Worm (Caenorhabditis elegans) whole organism, midembryonic: ENCODE results near the gene amdh-1.

Experiments used
- T22C8.4 ChIP-seq: fragments of 200-800 bp; sonication (Bioruptor generic); IDR thresholded peaks from 2 replicates; pipeline ENCODE4 v1.3.6; 2022; ENCODE audit warnings: missing genetic modification characterization, missing compliant biosample characterization
- cog-1 ChIP-seq: sonication (generic microtip); optimal IDR thresholded peaks from 2 replicates; lab custom pipeline; 2016; ENCODE audit warnings: missing genetic modification characterization, missing compliant biosample characterization
- flt-1 ChIP-seq: fragments of 200-800 bp; sonication (Bioruptor generic); IDR thresholded peaks from 2 replicates; pipeline ENCODE4 v1.3.6; 2022; ENCODE audit warnings: missing genetic modification characterization, missing compliant biosample characterization
- klf-2 ChIP-seq: fragments of 200-800 bp; sonication (Bioruptor generic); conservative IDR thresholded peaks from 2 replicates; pipeline ENCODE4 v1.3.6; 2022; ENCODE audit warnings: missing genetic modification reagents, missing genetic modification characterization, missing compliant biosample characterization
- med-1 ChIP-seq: sonication (generic microtip); optimal IDR thresholded peaks from 2 replicates; lab custom pipeline; 2017; ENCODE audit warnings: missing genetic modification characterization, mild to moderate bottlenecking, missing compliant biosample characterization, antibody characterized with exemption, missing genetic modification reagents; ENCODE audit not compliant: insufficient read depth
- ref-1 ChIP-seq: fragments of 200-800 bp; sonication (Bioruptor generic); conservative IDR thresholded peaks from 2 replicates; pipeline ENCODE4 v1.3.6; 2022; ENCODE audit warnings: missing genetic modification reagents, missing genetic modification characterization, missing compliant biosample characterization
- tab-1 ChIP-seq: fragments of 200-800 bp; sonication (Bioruptor generic); IDR thresholded peaks from 2 replicates; pipeline ENCODE4 v1.3.6; 2022; ENCODE audit warnings: missing genetic modification characterization, missing compliant biosample characterization
- ztf-23 ChIP-seq: fragments of 200-800 bp; sonication (Bioruptor generic); IDR thresholded peaks from 2 replicates; pipeline ENCODE4 v1.3.6; 2022; ENCODE audit warnings: missing genetic modification reagents, missing genetic modification characterization, missing compliant biosample characterization
- ztf-29 ChIP-seq: fragments of 200-800 bp; sonication (Bioruptor generic); IDR thresholded peaks from 2 replicates; pipeline ENCODE4 v1.3.6; 2022; ENCODE audit warnings: missing genetic modification reagents, missing genetic modification characterization, missing compliant biosample characterization

The amdh-1 gene

DNA sequence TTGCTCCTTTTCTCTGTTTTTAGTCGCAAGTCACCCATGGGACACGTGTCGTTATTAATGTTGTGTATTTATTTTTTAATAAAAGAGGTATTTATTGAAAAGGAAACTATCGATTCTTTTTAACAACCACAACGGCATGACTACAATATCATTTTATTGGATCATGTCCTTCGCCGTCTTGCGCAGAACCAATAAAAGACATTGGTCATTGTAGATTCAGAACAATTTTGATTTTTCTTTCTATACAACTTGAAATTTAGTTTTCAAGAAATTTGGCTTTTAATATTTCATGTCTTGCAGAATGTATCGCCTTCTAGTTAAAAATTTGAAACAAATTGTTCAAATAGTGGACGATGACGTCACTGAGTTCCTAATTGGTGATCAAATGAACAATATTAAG lies at the start of gene amdh-1:
Gene amdh-1 (plus strand): TSS at position 301 of the 400 bp plus-strand sequence.
- TF ChIP-seq flt-1 (no peak), T22C8.4 (GFP tag; lab: Robert Waterston, UW) (no peak), cog-1 (no peak), med-1 (GFP tag; lab: Kevin White, UChicago) (no peak), ztf-29 (GFP tag; lab: Robert Waterston, UW) (no peak), ztf-23 (GFP tag; lab: Robert Waterston, UW) (no peak), klf-2 (GFP tag; lab: Robert Waterston, UW) (no peak), tab-1 (GFP tag; lab: Robert Waterston, UW) (no peak), ref-1 (GFP tag; lab: Robert Waterston, UW) (no peak)

DNA sequence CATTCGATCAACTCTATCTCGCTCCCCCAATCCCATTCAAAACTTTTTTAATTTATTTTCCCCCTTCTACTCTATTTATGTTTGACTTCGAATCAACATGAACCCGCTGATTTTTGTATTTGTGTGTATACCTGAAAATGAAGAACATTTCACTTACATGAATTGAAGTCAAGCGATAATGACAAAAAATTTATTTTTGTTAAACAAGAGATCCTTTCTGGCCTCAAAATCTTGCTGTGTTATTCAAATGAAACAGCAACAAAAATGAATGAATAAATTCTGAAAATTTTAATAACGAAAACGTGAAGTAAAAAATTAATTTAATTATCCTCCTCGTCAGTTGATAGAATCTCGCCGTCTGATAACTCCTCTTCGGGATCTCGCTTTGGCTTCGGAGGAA lies 49.2 kb upstream of the amdh-1 start:
- TF ChIP-seq flt-1 (no peak), cog-1 (no peak), ztf-23 (GFP tag; lab: Robert Waterston, UW) (no peak), klf-2 (GFP tag; lab: Robert Waterston, UW) (no peak), ref-1 (GFP tag; lab: Robert Waterston, UW) (no peak), ztf-29 (GFP tag; lab: Robert Waterston, UW) (no peak), T22C8.4 (GFP tag; lab: Robert Waterston, UW) (no peak), med-1 (GFP tag; lab: Kevin White, UChicago) (no peak)

DNA sequence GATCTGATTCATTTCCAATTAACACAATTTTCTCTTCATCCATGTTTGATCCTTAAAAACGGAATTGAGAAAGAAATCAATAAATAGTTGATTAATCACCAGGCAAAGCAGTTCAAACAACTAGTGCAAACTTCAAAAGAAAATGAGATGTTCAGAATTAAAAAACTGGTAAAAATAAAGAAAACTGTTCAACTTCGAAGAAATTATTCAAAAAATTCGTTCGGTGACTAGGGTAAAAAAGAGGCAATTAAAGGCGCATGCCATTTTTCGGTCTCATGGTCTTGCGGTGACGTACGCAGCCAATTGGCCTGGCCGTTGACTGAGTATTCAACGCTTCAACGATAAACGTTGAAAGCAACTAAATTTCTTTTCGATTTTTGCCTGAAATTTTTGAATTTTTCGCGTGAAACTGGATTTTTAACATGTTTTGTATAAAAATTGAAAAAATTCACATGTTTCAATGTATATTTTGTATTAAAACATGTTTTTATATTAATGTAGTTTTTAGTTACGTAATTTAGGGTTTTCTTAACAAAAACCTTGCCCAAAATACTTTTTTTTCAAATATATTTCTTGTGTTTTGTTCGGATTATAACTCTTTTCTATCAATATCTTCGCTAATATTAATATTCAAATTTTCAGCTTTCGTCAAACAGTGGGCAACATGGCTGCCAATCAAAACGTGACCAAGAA lies 45.3 kb upstream of the amdh-1 start, which contains the start of the genes sna-3 and rps-3:
Gene sna-3 (minus strand): TSS at position 51 of the 693 bp plus-strand sequence.
Gene rps-3 (plus strand): TSS at position 643 of the 693 bp plus-strand sequence.
- TF ChIP-seq tab-1 (GFP tag; lab: Robert Waterston, UW) (no peak), ztf-29 (GFP tag; lab: Robert Waterston, UW) (no peak), klf-2 (GFP tag; lab: Robert Waterston, UW) (no peak)

DNA sequence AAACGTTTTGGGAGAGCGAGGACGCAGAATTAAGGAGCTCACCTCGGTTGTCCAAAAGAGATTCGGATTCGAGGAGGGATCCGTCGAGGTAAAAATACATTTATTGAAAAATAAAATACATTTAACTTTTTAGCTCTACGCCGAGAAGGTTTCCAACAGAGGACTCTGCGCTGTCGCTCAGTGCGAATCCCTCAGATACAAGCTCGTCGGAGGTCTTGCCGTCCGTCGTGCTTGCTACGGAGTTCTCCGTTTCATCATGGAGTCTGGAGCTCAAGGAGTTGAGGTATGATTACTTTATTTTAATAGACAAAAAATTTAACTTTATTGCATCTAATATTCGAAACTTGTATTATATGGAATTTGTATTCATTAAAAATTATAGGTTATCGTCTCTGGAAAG lies 44.6 kb upstream of the amdh-1 start:
- TF ChIP-seq klf-2 (GFP tag; lab: Robert Waterston, UW) (no peak), med-1 (GFP tag; lab: Kevin White, UChicago) (no peak)

DNA sequence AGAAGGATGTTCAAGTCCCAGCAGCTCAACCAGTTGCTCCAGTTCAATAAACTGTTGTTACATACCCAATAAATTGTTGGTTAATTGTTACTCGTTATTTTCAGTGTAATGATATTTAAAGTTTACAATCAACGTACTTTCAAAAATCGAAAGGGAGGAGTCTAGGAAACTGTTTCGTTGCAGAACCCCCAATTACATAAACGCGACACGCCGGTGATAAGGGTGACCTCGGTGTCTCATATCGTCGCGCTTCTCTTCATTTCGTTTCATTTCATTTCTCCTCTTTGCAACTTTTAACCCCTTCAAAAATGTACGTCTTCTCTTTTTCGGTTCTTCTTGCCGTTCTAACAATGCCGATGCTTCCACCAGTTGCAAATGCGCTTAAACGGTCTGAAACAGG lies 43.7 kb upstream of the amdh-1 start, which contains the start of gene C23G10.2:
Gene C23G10.2 (plus strand): TSS at position 184 of the 400 bp plus-strand sequence.
- no peak for TF ChIP-seq T22C8.4 (GFP tag; lab: Robert Waterston, UW)
- no peak for TF ChIP-seq klf-2 (GFP tag; lab: Robert Waterston, UW)

DNA sequence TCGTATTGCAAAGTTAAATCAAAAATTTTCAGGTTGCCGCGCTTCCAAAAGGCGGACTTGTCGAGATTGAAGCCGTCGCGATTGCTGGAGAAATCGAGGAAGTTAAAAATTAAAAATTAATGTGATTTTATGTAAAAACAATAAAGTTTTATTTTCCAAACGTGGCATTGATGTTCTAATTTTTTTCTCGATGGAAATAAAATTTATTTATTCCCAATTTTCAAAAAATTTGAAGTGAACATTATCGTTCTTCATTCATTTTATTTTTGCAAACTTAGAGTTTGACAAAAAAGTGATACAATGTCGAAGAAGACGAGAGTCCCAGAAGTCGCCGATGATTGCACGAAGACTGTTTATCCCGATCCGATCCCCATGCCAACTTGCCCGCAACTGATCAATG lies 42.6 kb upstream of the amdh-1 start, which contains the start of gene C23G10.1:
Gene C23G10.1 (plus strand): TSS at position 301 of the 400 bp plus-strand sequence.
- TF ChIP-seq flt-1 (no peak), med-1 (GFP tag; lab: Kevin White, UChicago) (no peak), klf-2 (GFP tag; lab: Robert Waterston, UW) (no peak), T22C8.4 (GFP tag; lab: Robert Waterston, UW) (no peak), ztf-23 (GFP tag; lab: Robert Waterston, UW) (no peak), cog-1 (no peak), ref-1 (GFP tag; lab: Robert Waterston, UW) (no peak), ztf-29 (GFP tag; lab: Robert Waterston, UW) (no peak), tab-1 (GFP tag; lab: Robert Waterston, UW) (no peak)

DNA sequence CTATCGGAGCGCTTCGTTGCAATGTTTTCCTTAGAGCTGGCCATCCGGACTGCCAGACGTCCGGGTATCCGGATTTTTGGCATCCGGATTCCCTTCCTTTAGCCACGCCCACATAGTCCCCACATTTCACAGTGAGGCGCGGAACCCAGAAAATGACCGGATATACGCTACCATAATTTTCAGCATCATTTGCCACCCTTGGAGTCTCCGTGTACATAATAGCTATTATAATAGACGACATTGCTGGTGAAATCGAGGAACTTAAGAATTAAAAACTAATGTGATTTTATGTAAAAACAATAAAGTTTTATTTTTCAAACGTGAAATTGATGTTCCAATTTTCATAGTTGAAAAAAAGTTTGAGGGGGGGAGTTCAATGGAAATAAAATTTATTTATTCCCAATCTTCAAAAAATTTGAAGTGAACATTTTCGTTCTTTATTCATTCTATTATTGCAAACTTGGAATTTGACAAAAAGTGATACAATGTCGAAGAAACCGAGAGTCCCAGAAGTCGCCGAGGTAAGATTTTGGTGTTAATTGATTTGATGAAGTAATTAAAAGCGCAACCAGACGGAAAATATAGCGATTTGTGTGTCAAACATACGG lies 41.3 kb upstream of the amdh-1 start:
- TF ChIP-seq T22C8.4 (GFP tag; lab: Robert Waterston, UW) (no peak), cog-1 (no peak), ztf-23 (GFP tag; lab: Robert Waterston, UW) (no peak), ref-1 (GFP tag; lab: Robert Waterston, UW) (no peak), klf-2 (GFP tag; lab: Robert Waterston, UW) (no peak), flt-1 (no peak), ztf-29 (GFP tag; lab: Robert Waterston, UW) (no peak), med-1 (GFP tag; lab: Kevin White, UChicago) (no peak), tab-1 (GFP tag; lab: Robert Waterston, UW) (no peak)

DNA sequence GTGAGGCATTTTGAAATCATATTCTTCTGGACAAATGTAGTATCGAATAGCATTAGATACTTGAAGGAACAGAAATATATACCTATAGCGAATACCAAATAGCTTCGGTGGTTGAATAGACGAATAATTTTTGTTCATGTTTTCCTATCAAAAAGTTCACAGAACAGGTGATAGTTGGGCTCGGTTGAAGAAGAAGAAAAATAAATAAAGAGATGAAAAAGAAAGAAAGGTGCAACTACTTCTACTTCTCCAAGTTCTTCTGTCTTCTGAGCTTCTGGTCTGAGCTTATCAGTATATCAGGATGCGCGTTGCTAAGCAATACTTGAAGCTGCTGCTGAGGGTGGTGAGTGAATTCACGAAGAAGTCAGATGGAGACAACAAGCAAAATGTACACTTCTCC lies 37.7 kb upstream of the amdh-1 start, which contains the start of gene C23G10.10:
Gene C23G10.10 (minus strand): TSS at position 101 of the 400 bp plus-strand sequence.
- TF ChIP-seq med-1 (GFP tag; lab: Kevin White, UChicago) (no peak), ztf-29 (GFP tag; lab: Robert Waterston, UW) (no peak), ztf-23 (GFP tag; lab: Robert Waterston, UW) (no peak), ref-1 (GFP tag; lab: Robert Waterston, UW) (no peak), tab-1 (GFP tag; lab: Robert Waterston, UW) (no peak), cog-1 (no peak), T22C8.4 (GFP tag; lab: Robert Waterston, UW) (no peak), flt-1 (no peak), klf-2 (GFP tag; lab: Robert Waterston, UW) (no peak)

DNA sequence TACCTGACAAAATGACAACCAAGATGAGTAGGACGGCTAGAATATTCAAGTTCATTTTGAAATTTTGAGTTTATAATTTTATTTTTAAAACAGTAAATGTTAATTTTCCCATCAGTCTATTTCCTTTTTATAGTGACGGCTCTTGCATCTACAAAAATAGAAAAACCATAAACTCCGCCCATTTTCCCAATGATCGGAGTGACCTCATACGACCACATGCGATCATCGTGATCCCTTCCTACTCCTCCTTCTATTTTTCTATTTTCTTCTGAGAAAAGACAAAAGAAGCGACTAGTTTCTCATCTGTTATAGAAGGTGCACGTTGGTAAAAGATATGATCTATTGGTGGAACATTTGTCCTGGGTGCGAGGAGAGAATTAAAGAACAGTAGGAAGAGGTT lies 36.1 kb upstream of the amdh-1 start, which contains the start of gene C23G10.11:
Gene C23G10.11 (minus strand): TSS at position 101 of the 400 bp plus-strand sequence.
- TF ChIP-seq ref-1 (GFP tag; lab: Robert Waterston, UW), result no peak
- no peak for TF ChIP-seq tab-1 (GFP tag; lab: Robert Waterston, UW)
- TF ChIP-seq T22C8.4 (GFP tag; lab: Robert Waterston, UW), result no peak
- no peak for TF ChIP-seq ztf-29 (GFP tag; lab: Robert Waterston, UW)
- TF ChIP-seq med-1 (GFP tag; lab: Kevin White, UChicago), result no peak
- TF ChIP-seq klf-2 (GFP tag; lab: Robert Waterston, UW), result no peak
- TF ChIP-seq ztf-23 (GFP tag; lab: Robert Waterston, UW), result no peak
- no peak for TF ChIP-seq flt-1
- no peak for TF ChIP-seq cog-1
